Worm (Caenorhabditis elegans): ENCODE measurements around the gene Y82E9BR.19.

ce11 chrIII:1468358-1469305 is 26.5 kb downstream of the Y82E9BR.19 start:
- TF ChIP-seq ztf-11 (tag; optimal IDR thresholded peaks at IDR 0.05) (no peak), zag-1 (tag; optimal IDR thresholded peaks at IDR 0.05) (no peak)

All from whole organism, L3 larva.